Fruit fly (Drosophila melanogaster) whole organism, embryonic: ENCODE measurements around the gene fiz.
A peak's percentile ranks its signal among the peaks of the same experiment; 100 is the strongest.

Source experiments
- Ada2b ChIP-seq: fragments of 200-800 bp; sonication (Bioruptor generic); IDR thresholded peaks from 2 replicates; pipeline ENCODE4 v1.3.6; 2022; ENCODE audit warnings: missing biosample characterization, missing genetic modification characterization
- B-H2 ChIP-seq: fragments of 200-800 bp; sonication (Bioruptor generic); optimal IDR thresholded peaks from 2 replicates; lab custom pipeline; 2018; ENCODE audit warnings: missing biosample characterization, mild to moderate bottlenecking, missing genetic modification characterization
- Bdp1 ChIP-seq: fragments of 200-800 bp; sonication (Bioruptor generic); optimal IDR thresholded peaks from 3 replicates; lab custom pipeline; 2016; ENCODE audit warnings: missing biosample characterization, missing genetic modification characterization
- Bgb ChIP-seq: fragments of 200-800 bp; sonication (Bioruptor generic); IDR thresholded peaks from 2 replicates; pipeline ENCODE4 v1.3.6; 2022; ENCODE audit warnings: missing biosample characterization, missing genetic modification characterization; ENCODE audit not compliant: partially characterized antibody
- Blimp-1 ChIP-seq: fragments of 200-800 bp; sonication (Bioruptor generic); optimal IDR thresholded peaks from 3 replicates; lab custom pipeline; 2018; ENCODE audit warnings: missing biosample characterization, missing genetic modification characterization, mild to moderate bottlenecking, moderate library complexity, missing genetic modification reagents
- CG11560 ChIP-seq: fragments of 200-800 bp; sonication (Bioruptor generic); IDR thresholded peaks from 3 replicates; pipeline ENCODE4 v1.3.6; 2022; ENCODE audit warnings: missing biosample characterization, missing genetic modification characterization
- CG1233 ChIP-seq: fragments of 200-800 bp; sonication (Bioruptor generic); optimal IDR thresholded peaks from 4 replicates; lab custom pipeline; 2018; ENCODE audit warnings: missing biosample characterization, mild to moderate bottlenecking, missing genetic modification characterization
- CG13296 ChIP-seq: fragments of 200-800 bp; sonication (Bioruptor generic); optimal IDR thresholded peaks from 3 replicates; lab custom pipeline; 2018; ENCODE audit warnings: missing biosample characterization, mild to moderate bottlenecking, missing genetic modification characterization
- CG13775 ChIP-seq: fragments of 200-800 bp; sonication (Bioruptor generic); optimal IDR thresholded peaks from 3 replicates; lab custom pipeline; 2017; ENCODE audit warnings: missing biosample characterization, mild to moderate bottlenecking, missing genetic modification characterization
- CG15073 ChIP-seq: fragments of 200-800 bp; sonication (Bioruptor generic); optimal IDR thresholded peaks from 2 replicates; lab custom pipeline; 2016; ENCODE audit warnings: missing biosample characterization, missing genetic modification characterization
- CG15269 ChIP-seq: fragments of 200-800 bp; sonication (Bioruptor generic); optimal IDR thresholded peaks from 2 replicates; lab custom pipeline; 2018; ENCODE audit warnings: missing biosample characterization, mild to moderate bottlenecking, missing genetic modification characterization, moderate library complexity
- CG15601 ChIP-seq: fragments of 200-800 bp; sonication (Bioruptor generic); optimal IDR thresholded peaks from 3 replicates; lab custom pipeline; 2019; ENCODE audit warnings: missing biosample characterization, mild to moderate bottlenecking, missing genetic modification characterization, moderate library complexity
- CG2678 ChIP-seq: fragments of 200-800 bp; sonication (Bioruptor generic); optimal IDR thresholded peaks from 3 replicates; lab custom pipeline; 2019; ENCODE audit warnings: missing biosample characterization, mild to moderate bottlenecking, missing genetic modification characterization, moderate library complexity
- CG33557 ChIP-seq: fragments of 200-800 bp; sonication (Bioruptor generic); optimal IDR thresholded peaks from 2 replicates; lab custom pipeline; 2019; ENCODE audit warnings: missing biosample characterization, mild to moderate bottlenecking, missing genetic modification characterization, moderate library complexity
- CG34422 ChIP-seq: fragments of 200-800 bp; sonication (Bioruptor generic); IDR thresholded peaks from 3 replicates; pipeline ENCODE4 v1.3.6; 2022; ENCODE audit warnings: missing biosample characterization, missing genetic modification characterization
- CG4282 ChIP-seq: fragments of 200-800 bp; sonication (Bioruptor generic); optimal IDR thresholded peaks from 2 replicates; lab custom pipeline; 2016; ENCODE audit warnings: missing biosample characterization, missing genetic modification characterization
- CG6272 ChIP-seq: fragments of 200-800 bp; sonication (Bioruptor generic); IDR thresholded peaks from 2 replicates; pipeline ENCODE4 v1.3.6; 2022; ENCODE audit warnings: missing biosample characterization, missing genetic modification characterization
- CG7271 ChIP-seq: fragments of 200-800 bp; sonication (Bioruptor generic); optimal IDR thresholded peaks from 2 replicates; lab custom pipeline; 2018; ENCODE audit warnings: missing biosample characterization, mild to moderate bottlenecking, missing genetic modification characterization, moderate library complexity
- CG7839 ChIP-seq: fragments of 200-800 bp; sonication (Bioruptor generic); optimal IDR thresholded peaks from 3 replicates; lab custom pipeline; 2018; ENCODE audit warnings: missing biosample characterization, mild to moderate bottlenecking, missing genetic modification characterization, moderate library complexity
- CG8478 ChIP-seq: fragments of >200 bp; optimal IDR thresholded peaks from 2 replicates; lab custom pipeline; 2018
- CG9609 ChIP-seq: fragments of 200-800 bp; sonication (Bioruptor generic); optimal IDR thresholded peaks from 3 replicates; lab custom pipeline; 2016; ENCODE audit warnings: missing biosample characterization, missing genetic modification characterization
- Camta ChIP-seq: fragments of 200-800 bp; sonication (Bioruptor generic); optimal IDR thresholded peaks from 2 replicates; lab custom pipeline; 2016; ENCODE audit warnings: missing biosample characterization, missing genetic modification characterization
- CrebB ChIP-seq: fragments of 200-800 bp; sonication (Bioruptor generic); optimal IDR thresholded peaks from 3 replicates; lab custom pipeline; 2018; ENCODE audit warnings: missing biosample characterization, mild to moderate bottlenecking, missing genetic modification characterization
- Fer1 ChIP-seq: fragments of 200-800 bp; sonication (Bioruptor generic); optimal IDR thresholded peaks from 2 replicates; lab custom pipeline; 2017; ENCODE audit warnings: missing biosample characterization, mild to moderate bottlenecking, missing genetic modification characterization
- H15 ChIP-seq: fragments of 200-800 bp; sonication (Bioruptor generic); IDR thresholded peaks from 3 replicates; pipeline ENCODE4 v1.3.6; 2022; ENCODE audit warnings: missing biosample characterization, missing genetic modification characterization
- Meics ChIP-seq: fragments of 200-800 bp; sonication (Bioruptor generic); optimal IDR thresholded peaks from 2 replicates; lab custom pipeline; 2017; ENCODE audit warnings: missing biosample characterization, mild to moderate bottlenecking, missing genetic modification characterization
- NFAT ChIP-seq: fragments of 200-800 bp; sonication (Bioruptor generic); IDR thresholded peaks from 2 replicates; pipeline ENCODE4 v1.3.6; 2022; ENCODE audit warnings: missing biosample characterization, missing genetic modification characterization
- Nf-YA ChIP-seq: fragments of 200-800 bp; sonication (Bioruptor generic); IDR thresholded peaks from 2 replicates; pipeline ENCODE4 v1.3.6; 2022; ENCODE audit warnings: missing biosample characterization, missing genetic modification characterization
- Ravus ChIP-seq: fragments of 200-800 bp; sonication (Bioruptor generic); IDR thresholded peaks from 2 replicates; pipeline ENCODE4 v1.3.6; 2022; ENCODE audit warnings: missing biosample characterization, missing genetic modification characterization
- Trl ChIP-seq, 3 experiments: fragments of >200 bp in 2 of 3; fragments of 200-800 bp in 1 of 3; sonication (Bioruptor generic) in 1 of 3; optimal IDR thresholded peaks; 2 replicates in 1 of 3; 3 replicates in 2 of 3; lab custom pipeline; 2016 to 2017; ENCODE audit warnings: missing biosample characterization in 1 of 3, missing genetic modification characterization in 1 of 3
- cas ChIP-seq: fragments of 200-800 bp; sonication (Bioruptor generic); IDR thresholded peaks from 2 replicates; pipeline ENCODE4 v1.3.6; 2022; ENCODE audit warnings: missing biosample characterization, missing genetic modification characterization
- chm ChIP-seq: fragments of 200-800 bp; sonication (Bioruptor generic); IDR thresholded peaks from 2 replicates; pipeline ENCODE4 v1.3.6; 2022; ENCODE audit warnings: missing biosample characterization, missing genetic modification characterization
- emc ChIP-seq: fragments of 200-800 bp; sonication (Bioruptor generic); optimal IDR thresholded peaks from 2 replicates; lab custom pipeline; 2016; ENCODE audit warnings: missing biosample characterization, missing genetic modification characterization
- fd102C ChIP-seq: fragments of 200-800 bp; sonication (Bioruptor generic); optimal IDR thresholded peaks from 2 replicates; lab custom pipeline; 2018; ENCODE audit warnings: missing biosample characterization, mild to moderate bottlenecking, missing genetic modification characterization, moderate library complexity
- fu2 ChIP-seq: fragments of 200-800 bp; sonication (Bioruptor generic); optimal IDR thresholded peaks from 2 replicates; lab custom pipeline; 2016; ENCODE audit warnings: missing biosample characterization, missing genetic modification characterization
- gcm2 ChIP-seq: fragments of 200-800 bp; sonication (Bioruptor generic); optimal IDR thresholded peaks from 2 replicates; lab custom pipeline; 2016; ENCODE audit warnings: missing biosample characterization, missing genetic modification characterization
- gem ChIP-seq: fragments of 200-800 bp; sonication (Bioruptor generic); optimal IDR thresholded peaks from 2 replicates; lab custom pipeline; 2019; ENCODE audit warnings: missing biosample characterization, mild to moderate bottlenecking, missing genetic modification characterization, moderate library complexity
- inv ChIP-seq: fragments of 200-800 bp; sonication (Bioruptor generic); IDR thresholded peaks from 2 replicates; pipeline ENCODE4 v1.3.6; 2022; ENCODE audit warnings: missing biosample characterization, missing genetic modification characterization; ENCODE audit not compliant: partially characterized antibody
- lmd ChIP-seq: fragments of 200-800 bp; sonication (Bioruptor generic); IDR thresholded peaks from 2 replicates; pipeline ENCODE4 v1.3.6; 2022; ENCODE audit warnings: missing biosample characterization, missing genetic modification characterization
- phol ChIP-seq: fragments of 200-800 bp; sonication (Bioruptor generic); optimal IDR thresholded peaks from 3 replicates; lab custom pipeline; 2018; ENCODE audit warnings: missing biosample characterization, mild to moderate bottlenecking, missing genetic modification characterization, moderate library complexity
- pnt ChIP-seq: fragments of 200-800 bp; sonication (Bioruptor generic); optimal IDR thresholded peaks from 3 replicates; lab custom pipeline; 2016; ENCODE audit warnings: missing biosample characterization, missing genetic modification characterization
- prd ChIP-seq, 3 experiments: fragments of >200 bp in 2 of 3; fragments of 200-800 bp in 1 of 3; sonication (Bioruptor generic) in 1 of 3; optimal IDR thresholded peaks in 2 of 3; IDR thresholded peaks in 1 of 3; 2 replicates in 2 of 3; 3 replicates in 1 of 3; pipeline versions ENCODE4 v1.3.6 to Lab custom; 2017 to 2022; ENCODE audit warnings: missing biosample characterization in 1 of 3, missing genetic modification characterization in 1 of 3
- ro ChIP-seq: fragments of 200-800 bp; sonication (Bioruptor generic); IDR thresholded peaks from 2 replicates; pipeline ENCODE4 v1.3.6; 2022; ENCODE audit warnings: missing biosample characterization, missing genetic modification characterization
- sens ChIP-seq: fragments of 200-800 bp; sonication (Bioruptor generic); peaks from one replicate; lab custom pipeline; 2016; ENCODE audit warnings: missing biosample characterization, missing genetic modification characterization
- slbo ChIP-seq: fragments of 200-800 bp; sonication (Bioruptor generic); IDR thresholded peaks from 2 replicates; pipeline ENCODE4 v1.3.6; 2022; ENCODE audit warnings: missing biosample characterization, missing genetic modification characterization
- sug ChIP-seq: fragments of 200-800 bp; optimal IDR thresholded peaks from 2 replicates; lab custom pipeline; 2019; ENCODE audit warnings: missing biosample characterization, mild to moderate bottlenecking, missing genetic modification characterization, moderate library complexity
- tio ChIP-seq: fragments of 200-800 bp; sonication (Bioruptor generic); optimal IDR thresholded peaks from 2 replicates; lab custom pipeline; 2017; ENCODE audit warnings: missing biosample characterization, missing genetic modification characterization, inconsistent platforms
- tna ChIP-seq: fragments of 200-800 bp; sonication (Bioruptor generic); IDR thresholded peaks from 2 replicates; pipeline ENCODE4 v1.3.6; 2022; ENCODE audit warnings: missing biosample characterization, missing genetic modification characterization; ENCODE audit not compliant: partially characterized antibody
- toy ChIP-seq: fragments of 200-800 bp; sonication (Bioruptor generic); IDR thresholded peaks from 2 replicates; pipeline ENCODE4 v1.3.6; 2022; ENCODE audit warnings: missing biosample characterization, missing genetic modification characterization
- yki ChIP-seq: fragments of >200 bp; optimal IDR thresholded peaks from 3 replicates; lab custom pipeline; 2018
- zf30C ChIP-seq: fragments of 200-800 bp; sonication (Bioruptor generic); optimal IDR thresholded peaks from 3 replicates; lab custom pipeline; 2018; ENCODE audit warnings: missing biosample characterization, mild to moderate bottlenecking, missing genetic modification characterization
- zfh2 ChIP-seq: fragments of 200-800 bp; sonication (Bioruptor generic); optimal IDR thresholded peaks from 2 replicates; lab custom pipeline; 2016; ENCODE audit warnings: missing biosample characterization, missing genetic modification characterization

fiz gene

dm6 chrX:14947399-14947798 is 37.9 kb upstream of the fiz start (continued):
- TF ChIP-seq CG33557 (GFP tag; lab: Kevin White, UChicago), result peak; percentile 48
- TF ChIP-seq CG4282 (GFP tag; lab: Kevin White, UChicago), result no peak
- no peak for TF ChIP-seq zfh2 (GFP tag; lab: Kevin White, UChicago)
- no peak for TF ChIP-seq phol
- no peak for TF ChIP-seq CG7271 (tag; lab: Kevin White, UChicago)
- TF ChIP-seq Bgb (GFP tag; lab: Robert Waterston, UW), result peak; percentile 23; the same call in 1 of the 2 replicates
- no peak for TF ChIP-seq cas (GFP tag; lab: Robert Waterston, UW)
- peak; percentile 41; the same call in 1 of the 2 replicates for TF ChIP-seq toy (GFP tag; lab: Robert Waterston, UW)
- 0 out of 3 replicates have a peak, but pooled peaks have one; percentile 22 for TF ChIP-seq H15
- TF ChIP-seq zf30C, result no peak
- TF ChIP-seq Ada2b (GFP tag; lab: Robert Waterston, UW), result no peak
- no peak for TF ChIP-seq inv
- no peak for TF ChIP-seq ro (GFP tag; lab: Robert Waterston, UW)
- peak; percentile 34 for TF ChIP-seq slbo (GFP tag; lab: Robert Waterston, UW)
- TF ChIP-seq CG9609 (GFP tag; lab: Kevin White, UChicago), result no peak
- TF ChIP-seq gcm2 (GFP tag; lab: Kevin White, UChicago), result no peak
- TF ChIP-seq CrebB, result no peak
- peak; percentile 7 for TF ChIP-seq tio (GFP tag; lab: Kevin White, UChicago)
- peak; percentile 18 for TF ChIP-seq gem (tag; lab: Kevin White, UChicago)
- no peak for TF ChIP-seq Ravus (GFP tag; lab: Robert Waterston, UW)
- TF ChIP-seq pnt (GFP tag; lab: Kevin White, UChicago), result no peak
- TF ChIP-seq CG6272 (GFP tag; lab: Robert Waterston, UW), result no peak
- TF ChIP-seq CG11560 (tag; lab: Robert Waterston, UW), result no peak
- peak; percentile 64 for TF ChIP-seq CG1233
- TF ChIP-seq CG34422 (GFP tag; lab: Robert Waterston, UW), result no peak
- no peak for TF ChIP-seq emc
- TF ChIP-seq Blimp-1 (GFP tag; lab: Kevin White, UChicago), result no peak
- TF ChIP-seq B-H2, result peak; percentile 18
- TF ChIP-seq CG15269 (tag; lab: Kevin White, UChicago), result peak; percentile 71
- peak in 1 of 2 experiments; percentile 10 for TF ChIP-seq Trl (optimal IDR thresholded peaks at IDR 0.05; lab: Kevin White, UChicago)
- no peak for TF ChIP-seq Trl (GFP tag; optimal IDR thresholded peaks at IDR 0.05; lab: Kevin White, UChicago)
- peak; percentile 42 for TF ChIP-seq Meics (GFP tag; lab: Kevin White, UChicago)
- TF ChIP-seq chm (GFP tag; lab: Robert Waterston, UW), result peak; percentile 73

dm6 chrX:14946522-14946921 is 37.0 kb upstream of the fiz start:
- TF ChIP-seq Fer1 (GFP tag; lab: Kevin White, UChicago) (peak; percentile 1), CG2678 (tag; lab: Kevin White, UChicago) (peak; percentile 21), fd102C (GFP tag; lab: Kevin White, UChicago) (no peak), sens (no peak), Nf-YA (GFP tag; lab: Robert Waterston, UW) (no peak), lmd (GFP tag; lab: Robert Waterston, UW) (no peak), CG15601 (tag; lab: Kevin White, UChicago) (no peak), sug (tag; lab: Kevin White, UChicago) (peak; percentile 97), CG7839 (tag; lab: Kevin White, UChicago) (no peak), CG15073 (GFP tag; lab: Kevin White, UChicago) (no peak), Bdp1 (GFP tag; lab: Kevin White, UChicago) (no peak), CG13296 (GFP tag; lab: Kevin White, UChicago) (no peak), NFAT (GFP tag; lab: Robert Waterston, UW) (no peak), Camta (no peak), tna (GFP tag; lab: Robert Waterston, UW) (no peak), prd (optimal IDR thresholded peaks at IDR 0.05; lab: Kevin White, UChicago) (no peak), prd (GFP tag; IDR thresholded peaks at IDR 0.05; lab: Robert Waterston, UW) (no peak), Meics (GFP tag; lab: Kevin White, UChicago) (no peak), Trl (optimal IDR thresholded peaks at IDR 0.05; lab: Kevin White, UChicago) (no peak), Trl (GFP tag; optimal IDR thresholded peaks at IDR 0.05; lab: Kevin White, UChicago) (no peak), fu2 (GFP tag; lab: Kevin White, UChicago) (no peak), CG13775 (GFP tag; lab: Kevin White, UChicago) (no peak), CG8478 (lab: Kevin White, UChicago) (no peak), CG9609 (GFP tag; lab: Kevin White, UChicago) (no peak), yki (lab: Kevin White, UChicago) (no peak)
